Worm (Caenorhabditis elegans): ENCODE measurements around the gene flp-25.

DNA sequence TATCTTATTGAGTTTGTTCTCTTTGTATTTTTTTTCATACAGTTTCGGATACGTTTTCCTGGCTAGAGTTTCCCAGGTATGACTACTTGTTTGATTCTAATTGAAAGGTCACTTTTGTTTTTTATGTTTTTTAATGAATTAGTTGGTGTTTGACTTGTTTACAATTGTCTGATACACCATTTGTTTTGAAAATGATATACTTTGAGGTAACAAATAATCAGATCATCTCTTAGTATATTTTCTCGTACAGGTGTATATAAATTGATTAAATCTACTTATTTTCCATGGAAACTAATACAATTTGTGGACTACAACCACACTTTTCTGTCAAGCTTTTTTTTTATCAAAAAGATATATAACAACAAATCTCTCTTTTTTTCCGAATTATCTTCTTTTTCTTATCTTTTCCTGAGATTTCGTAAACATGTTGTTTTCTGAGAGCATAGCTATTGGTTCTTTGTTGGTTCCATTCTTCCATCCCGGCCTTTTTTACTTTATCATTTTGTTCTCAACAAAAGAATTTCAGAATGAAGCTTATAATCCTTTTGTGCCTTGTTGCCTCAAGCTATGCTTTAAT, 31.4 kb upstream of the flp-25 start, which contains the start of gene ttr-5:
- no peak for TF ChIP-seq flt-1 (GFP tag; IDR thresholded peaks at IDR 0.05)
- TF ChIP-seq ztf-23 (GFP tag; IDR thresholded peaks at IDR 0.05): no peak

Measured in whole organism, midembryonic.